Worm (Caenorhabditis elegans): Measurements from ENCODE around the gene H23N18.6.

ce11 chrV:4935096-4935495, 20.2 kb upstream of the H23N18.6 start:
- TF ChIP-seq nhr-11 (tag; optimal IDR thresholded peaks at IDR 0.05) = no peak
- TF ChIP-seq nhr-28 (tag; optimal IDR thresholded peaks at IDR 0.05) = no peak
- no peak for TF ChIP-seq ztf-4 (tag; optimal IDR thresholded peaks at IDR 0.05)
- TF ChIP-seq vab-15 (tag; optimal IDR thresholded peaks at IDR 0.05) = no peak
- no peak for TF ChIP-seq dpl-1 (GFP tag; optimal IDR thresholded peaks at IDR 0.05)
